Worm (Caenorhabditis elegans) whole organism, L4 larva: Measurements from ENCODE around the gene T20D4.19.
"Not testable (repeated sequence)": the region's sequence is repeated elsewhere in the genome, so short reads cannot be mapped to it uniquely, and the experiment has no call there.

Experiments used
- nhr-76 ChIP-seq: fragments of 150-350 bp; optimal IDR thresholded peaks from 2 replicates; lab custom pipeline; 2014; ENCODE audit warnings: missing biosample characterization, missing genetic modification characterization
- unc-130 ChIP-seq: sonication (generic microtip); optimal IDR thresholded peaks from 2 replicates; lab custom pipeline; 2016; ENCODE audit warnings: missing genetic modification reagents, missing genetic modification characterization, missing compliant biosample characterization

DNA sequence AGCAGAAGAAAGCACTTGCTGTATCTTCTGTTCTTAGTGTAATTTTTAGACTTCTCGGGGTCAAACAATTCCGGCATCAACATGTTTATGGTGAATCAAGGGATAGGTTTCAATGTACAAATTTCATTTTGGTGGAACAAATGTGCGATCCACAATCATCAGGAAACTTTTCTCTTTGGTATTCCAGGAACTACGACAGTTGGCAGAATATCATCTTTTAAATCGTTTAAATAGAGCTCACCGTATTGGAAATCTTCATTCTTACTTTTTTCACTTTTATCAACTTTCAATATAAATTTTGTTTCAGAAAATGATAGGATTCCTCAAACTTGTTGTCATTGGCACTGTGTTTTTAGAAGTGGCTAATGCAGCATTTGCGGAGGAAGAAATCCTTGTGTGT, 34.7 kb downstream of the T20D4.19 start, which contains the start of gene T20D4.12:
- TF ChIP-seq unc-130 (GFP tag; lab: Kevin White, UChicago); nhr-76 (tag; lab: Kevin White, UChicago): not testable (repeated sequence)
